Worm (Caenorhabditis elegans) whole organism, late embryonic: ENCODE measurements around the gene T28A11.25.

Experiments
- K02D7.2 ChIP-seq: sonication (generic microtip); optimal IDR thresholded peaks from 2 replicates; lab custom pipeline; 2017; ENCODE audit warnings: mild to moderate bottlenecking, missing genetic modification characterization, missing compliant biosample characterization
- T23F11.4 ChIP-seq: fragments of 200-800 bp; sonication (Bioruptor generic); optimal IDR thresholded peaks from 2 replicates; lab custom pipeline; 2018; ENCODE audit warnings: mild to moderate bottlenecking, missing genetic modification characterization, missing compliant biosample characterization
- Y22D7AL.16 ChIP-seq: sonication (generic microtip); optimal IDR thresholded peaks from 2 replicates; lab custom pipeline; 2016; ENCODE audit warnings: missing genetic modification characterization, missing compliant biosample characterization
- ahr-1 ChIP-seq: sonication (generic microtip); optimal IDR thresholded peaks from 2 replicates; lab custom pipeline; 2016; ENCODE audit warnings: missing genetic modification characterization, missing compliant biosample characterization
- ama-1 ChIP-seq: fragments of 150-350 bp; optimal IDR thresholded peaks from 2 replicates; lab custom pipeline; 2014
- ceh-14 ChIP-seq: sonication (generic microtip); optimal IDR thresholded peaks from 2 replicates; lab custom pipeline; 2016; ENCODE audit warnings: missing genotype, missing genetic modification characterization, missing compliant biosample characterization
- ceh-18 ChIP-seq: sonication (generic microtip); optimal IDR thresholded peaks from 2 replicates; lab custom pipeline; 2016; ENCODE audit warnings: missing genetic modification characterization, missing compliant biosample characterization
- ceh-19 ChIP-seq: fragments of 200-800 bp; sonication (Bioruptor generic); optimal IDR thresholded peaks from 2 replicates; lab custom pipeline; 2018; ENCODE audit warnings: mild to moderate bottlenecking, missing genetic modification characterization, missing compliant biosample characterization
- ceh-2 ChIP-seq: sonication (generic microtip); optimal IDR thresholded peaks from 2 replicates; lab custom pipeline; 2016; ENCODE audit warnings: missing genotype, missing genetic modification characterization, missing compliant biosample characterization
- ceh-30 ChIP-seq: fragments of 150-350 bp; optimal IDR thresholded peaks from 2 replicates; lab custom pipeline; 2014; ENCODE audit warnings: missing biosample characterization, missing genetic modification characterization
- ceh-31 ChIP-seq: sonication (generic microtip); optimal IDR thresholded peaks from 2 replicates; lab custom pipeline; 2016; ENCODE audit warnings: missing genetic modification characterization, missing compliant biosample characterization
- ceh-48 ChIP-seq: sonication (generic microtip); optimal IDR thresholded peaks from 2 replicates; lab custom pipeline; 2016; ENCODE audit warnings: missing genetic modification characterization, inconsistent platforms, missing compliant biosample characterization
- ceh-9 ChIP-seq: sonication (generic microtip); optimal IDR thresholded peaks from 2 replicates; lab custom pipeline; 2016; ENCODE audit warnings: mild to moderate bottlenecking, missing genetic modification characterization, inconsistent platforms, missing compliant biosample characterization
- che-1 ChIP-seq: sonication (generic microtip); optimal IDR thresholded peaks from 2 replicates; lab custom pipeline; 2016; ENCODE audit warnings: mild to moderate bottlenecking, missing genetic modification characterization, missing compliant biosample characterization
- dve-1 ChIP-seq: sonication (generic microtip); optimal IDR thresholded peaks from 2 replicates; lab custom pipeline; 2017; ENCODE audit warnings: antibody characterized with exemption, mild to moderate bottlenecking, missing genetic modification characterization, missing compliant biosample characterization
- elt-2 ChIP-seq: sonication (generic microtip); optimal IDR thresholded peaks from 2 replicates; lab custom pipeline; 2016; ENCODE audit warnings: missing genetic modification reagents, missing genetic modification characterization, missing compliant biosample characterization
- fax-1 ChIP-seq: sonication (generic microtip); optimal IDR thresholded peaks from 2 replicates; lab custom pipeline; 2016; ENCODE audit warnings: missing genotype, missing genetic modification characterization, missing compliant biosample characterization
- hlh-30 ChIP-seq: sonication (generic microtip); optimal IDR thresholded peaks from 2 replicates; lab custom pipeline; 2017; ENCODE audit warnings: antibody characterized with exemption, missing genetic modification characterization, missing compliant biosample characterization; ENCODE audit not compliant: insufficient read depth
- hlh-8 ChIP-seq: sonication (generic microtip); optimal IDR thresholded peaks from 2 replicates; lab custom pipeline; 2016; ENCODE audit warnings: missing genotype, missing genetic modification characterization, missing compliant biosample characterization
- lim-6 ChIP-seq: sonication (generic microtip); optimal IDR thresholded peaks from 2 replicates; lab custom pipeline; 2016; ENCODE audit warnings: missing genetic modification characterization, missing compliant biosample characterization
- nhr-11 ChIP-seq: fragments of 150-350 bp; optimal IDR thresholded peaks from 2 replicates; lab custom pipeline; 2014; ENCODE audit warnings: missing biosample characterization, missing genetic modification characterization
- odd-2 ChIP-seq: sonication (generic microtip); optimal IDR thresholded peaks from 2 replicates; lab custom pipeline; 2017; ENCODE audit warnings: antibody characterized with exemption, mild to moderate bottlenecking, missing genetic modification characterization, missing compliant biosample characterization
- pag-3 ChIP-seq: sonication (generic microtip); optimal IDR thresholded peaks from 2 replicates; lab custom pipeline; 2016; ENCODE audit warnings: missing compliant biosample characterization, missing genetic modification characterization, borderline replicate concordance
- pat-9 ChIP-seq: fragments of 200-800 bp; sonication (Bioruptor generic); optimal IDR thresholded peaks from 2 replicates; lab custom pipeline; 2018; ENCODE audit warnings: mild to moderate bottlenecking, missing genetic modification characterization, moderate library complexity, missing compliant biosample characterization
- pax-1 ChIP-seq: fragments of 150-350 bp; optimal IDR thresholded peaks from 2 replicates; lab custom pipeline; 2014; ENCODE audit warnings: missing biosample characterization, missing genetic modification characterization
- pha-2 ChIP-seq: sonication (generic microtip); optimal IDR thresholded peaks from 2 replicates; lab custom pipeline; 2017; ENCODE audit warnings: mild to moderate bottlenecking, missing genetic modification characterization, missing compliant biosample characterization
- pqm-1 ChIP-seq: sonication (generic microtip); optimal IDR thresholded peaks from 2 replicates; lab custom pipeline; 2016; ENCODE audit warnings: missing genetic modification characterization, missing compliant biosample characterization
- pros-1 ChIP-seq: fragments of 150-350 bp; optimal IDR thresholded peaks from 2 replicates; lab custom pipeline; 2014; ENCODE audit warnings: missing biosample characterization, missing genetic modification reagents, missing genetic modification characterization
- ref-2 ChIP-seq: sonication (generic microtip); optimal IDR thresholded peaks from 2 replicates; lab custom pipeline; 2016; ENCODE audit warnings: missing genetic modification characterization, missing compliant biosample characterization
- rnt-1 ChIP-seq: sonication (generic microtip); optimal IDR thresholded peaks from 2 replicates; lab custom pipeline; 2016; ENCODE audit warnings: missing genetic modification characterization, missing compliant biosample characterization
- sox-4 ChIP-seq: sonication (generic microtip); optimal IDR thresholded peaks from 2 replicates; lab custom pipeline; 2017; ENCODE audit warnings: mild to moderate bottlenecking, missing genetic modification characterization, inconsistent platforms, missing compliant biosample characterization
- syd-9 ChIP-seq: sonication (generic microtip); optimal IDR thresholded peaks from 2 replicates; lab custom pipeline; 2016; ENCODE audit warnings: mild to moderate bottlenecking, missing genetic modification characterization, moderate library complexity, missing compliant biosample characterization
- ttx-3 ChIP-seq: sonication (generic microtip); optimal IDR thresholded peaks from 2 replicates; lab custom pipeline; 2016; ENCODE audit warnings: missing genetic modification reagents, missing genetic modification characterization, missing compliant biosample characterization
- unc-3 ChIP-seq, 2 experiments: fragments of 200-800 bp in 1 of 2; sonication (Bioruptor generic) in 1 of 2; sonication (generic microtip) in 1 of 2; conservative IDR thresholded peaks in 1 of 2; optimal IDR thresholded peaks in 1 of 2; 2 replicates each; pipeline versions ENCODE4 v1.3.6 to Lab custom; 2016 to 2022; ENCODE audit warnings: missing compliant biosample characterization in 2 of 2, missing genetic modification characterization in 2 of 2, missing genetic modification reagents in 1 of 2

Gene T28A11.25

DNA sequence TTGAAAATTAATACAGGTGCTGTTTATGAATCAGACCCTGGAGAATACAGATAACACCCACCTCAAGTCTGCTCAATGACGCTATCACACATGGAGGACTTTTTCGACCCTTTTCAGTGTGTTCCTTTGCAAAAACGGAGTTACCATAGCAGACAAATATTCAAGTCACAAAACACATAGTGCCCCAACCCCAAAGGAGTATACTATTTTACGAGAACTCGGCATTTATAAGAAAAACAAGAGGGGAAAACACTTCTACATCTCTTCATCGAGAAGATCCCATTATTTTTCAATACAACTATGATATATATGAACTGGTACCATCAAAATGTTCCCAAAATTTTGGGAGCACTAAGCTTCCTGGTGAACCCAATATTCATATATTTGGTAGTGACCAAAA lies 36.9 kb upstream of the T28A11.25 start, which contains the start of gene srj-7:
srj-7 (plus strand) TSS at position 301 of the 400 bp plus-strand sequence.
- no peak for TF ChIP-seq ceh-48 (tag; lab: Kevin White, UChicago)
- TF ChIP-seq pha-2, result no peak
- TF ChIP-seq Y22D7AL.16 (tag; lab: Kevin White, UChicago), result no peak
- no peak for TF ChIP-seq fax-1 (tag; lab: Kevin White, UChicago)
- TF ChIP-seq pax-1 (tag; lab: Kevin White, UChicago), result no peak
- TF ChIP-seq unc-3 (GFP tag; conservative IDR thresholded peaks at IDR 0.05; lab: Robert Waterston, UW), result no peak
- no peak for TF ChIP-seq unc-3 (tag; optimal IDR thresholded peaks at IDR 0.05; lab: Kevin White, UChicago)
- no peak for TF ChIP-seq pag-3 (tag; lab: Kevin White, UChicago)
- no peak for TF ChIP-seq ceh-18 (tag; lab: Kevin White, UChicago)
- no peak for TF ChIP-seq K02D7.2 (tag; lab: Kevin White, UChicago)
- no peak for TF ChIP-seq ceh-9 (tag; lab: Kevin White, UChicago)
- no peak for TF ChIP-seq pqm-1 (tag; lab: Kevin White, UChicago)
- TF ChIP-seq lim-6, result no peak
- TF ChIP-seq che-1 (tag; lab: Kevin White, UChicago), result no peak
- TF ChIP-seq odd-2 (tag; lab: Kevin White, UChicago), result no peak
- TF ChIP-seq ahr-1 (tag; lab: Kevin White, UChicago), result no peak
- TF ChIP-seq syd-9 (tag; lab: Kevin White, UChicago), result no peak
- TF ChIP-seq ceh-31 (tag; lab: Kevin White, UChicago), result no peak
- TF ChIP-seq hlh-8, result no peak
- no peak for TF ChIP-seq ceh-2 (tag; lab: Kevin White, UChicago)

ce11 chrV:3247515-3247914 lies 34.1 kb upstream of the T28A11.25 start, which contains the start of gene srj-8:
srj-8 (plus strand) TSS chrV:3247815.
- TF ChIP-seq sox-4 (tag; lab: Kevin White, UChicago) (no peak), syd-9 (tag; lab: Kevin White, UChicago) (no peak), odd-2 (tag; lab: Kevin White, UChicago) (no peak), dve-1 (tag; lab: Kevin White, UChicago) (no peak), rnt-1 (no peak), ref-2 (tag; lab: Kevin White, UChicago) (no peak), ceh-14 (tag; lab: Kevin White, UChicago) (no peak), ceh-30 (tag; lab: Kevin White, UChicago) (no peak), unc-3 (GFP tag; conservative IDR thresholded peaks at IDR 0.05; lab: Robert Waterston, UW) (no peak), unc-3 (tag; optimal IDR thresholded peaks at IDR 0.05; lab: Kevin White, UChicago) (no peak), pag-3 (tag; lab: Kevin White, UChicago) (no peak), ama-1 (no peak), ceh-19 (GFP tag; lab: Kevin White, UChicago) (no peak), pros-1 (tag; lab: Kevin White, UChicago) (no peak)

ce11 chrV:3250153-3250552 lies 31.5 kb upstream of the T28A11.25 start, which contains the start of gene T28A11.13:
T28A11.13 (minus strand) TSS chrV:3250253.
- TF ChIP-seq T23F11.4 (no peak), fax-1 (tag; lab: Kevin White, UChicago) (no peak), nhr-11 (tag; lab: Kevin White, UChicago) (no peak), hlh-30 (tag; lab: Kevin White, UChicago) (no peak), elt-2 (no peak), ttx-3 (no peak), odd-2 (tag; lab: Kevin White, UChicago) (no peak)
- TF ChIP-seq, all 69 proteins: peak for 0

ce11 chrV:3256051-3256450 lies 25.6 kb upstream of the T28A11.25 start, which contains the start of gene srt-63:
srt-63 (minus strand) TSS chrV:3256151.
- no peak for TF ChIP-seq ceh-2 (tag; lab: Kevin White, UChicago)
- no peak for TF ChIP-seq pat-9 (tag; lab: Kevin White, UChicago)
